Fruit fly (Drosophila melanogaster) whole organism, pupa: ENCODE measurements around the gene CG11158.

Experiments
- CG12605 ChIP-seq: fragments of 200-800 bp; sonication (Bioruptor generic); IDR thresholded peaks from 2 replicates; pipeline ENCODE4 v1.3.6; 2022; ENCODE audit warnings: missing biosample characterization, missing genetic modification characterization
- CG14655 ChIP-seq: fragments of 200-800 bp; sonication (Bioruptor generic); optimal IDR thresholded peaks from 3 replicates; lab custom pipeline; 2017; ENCODE audit warnings: mild to moderate bottlenecking, missing biosample characterization, missing genetic modification reagents, missing genetic modification characterization
- CG15710 ChIP-seq: fragments of 200-800 bp; sonication (Bioruptor generic); optimal IDR thresholded peaks from 2 replicates; lab custom pipeline; 2018; ENCODE audit warnings: missing biosample characterization, mild to moderate bottlenecking, missing genetic modification characterization, moderate library complexity
- CG8159 ChIP-seq: fragments of 200-800 bp; sonication (Bioruptor generic); optimal IDR thresholded peaks from 3 replicates; lab custom pipeline; 2018; ENCODE audit warnings: missing biosample characterization, mild to moderate bottlenecking, missing genetic modification characterization, moderate library complexity
- Pif1B ChIP-seq: fragments of 200-800 bp; sonication (Bioruptor generic); optimal IDR thresholded peaks from 3 replicates; lab custom pipeline; 2016; ENCODE audit warnings: missing biosample characterization, missing genetic modification characterization
- rn ChIP-seq: fragments of 200-800 bp; sonication (Bioruptor generic); IDR thresholded peaks from 2 replicates; pipeline ENCODE4 v1.3.6; 2022; ENCODE audit warnings: missing biosample characterization, missing genetic modification characterization

DNA sequence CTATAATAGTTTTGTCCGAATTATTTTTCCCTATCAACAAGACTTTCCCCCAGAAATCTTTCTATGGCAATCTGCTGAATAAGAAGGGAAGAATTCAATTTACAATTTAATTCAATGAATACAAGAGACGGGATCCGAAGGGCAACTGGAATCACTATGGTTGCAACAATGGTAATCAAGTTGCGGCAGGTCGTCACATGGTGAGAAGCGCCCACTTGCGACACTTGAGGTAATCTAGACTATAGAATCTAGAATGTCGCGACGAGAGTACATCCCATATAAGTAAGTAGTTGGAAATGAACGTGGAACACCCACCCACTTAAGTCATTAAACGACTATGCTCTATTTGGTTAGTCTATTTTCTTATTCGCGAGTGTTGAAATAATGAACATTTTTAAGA is 846 bp upstream of the CG11158 start:
- TF ChIP-seq Pif1B (GFP tag; lab: Kevin White, UChicago) (no peak), CG15710 (tag; lab: Kevin White, UChicago) (no peak), rn (GFP tag; lab: Robert Waterston, UW) (no peak), CG12605 (GFP tag; lab: Robert Waterston, UW) (no peak), CG14655 (GFP tag; lab: Kevin White, UChicago) (no peak), CG8159 (tag; lab: Kevin White, UChicago) (no peak)
